Worm (Caenorhabditis elegans): ENCODE results near the gene nhr-255.

Gene nhr-255

ce11 chrX:15709594-15709993 lies 32.8 kb upstream of the nhr-255 start (continued):
- TF ChIP-seq hmg-1.1 (GFP tag; IDR thresholded peaks at IDR 0.05) (no peak), arid-1 (GFP tag; conservative IDR thresholded peaks at IDR 0.05) (no peak), ctbp-1 (GFP tag; IDR thresholded peaks at IDR 0.05) (no peak), nhr-10 (tag; optimal IDR thresholded peaks at IDR 0.05) (peak; percentile 89), madf-5 (GFP tag; IDR thresholded peaks at IDR 0.05) (no peak), ZK337.2 (GFP tag; IDR thresholded peaks at IDR 0.05) (no peak), ceh-20 (GFP tag; IDR thresholded peaks at IDR 0.05) (no peak)

DNA sequence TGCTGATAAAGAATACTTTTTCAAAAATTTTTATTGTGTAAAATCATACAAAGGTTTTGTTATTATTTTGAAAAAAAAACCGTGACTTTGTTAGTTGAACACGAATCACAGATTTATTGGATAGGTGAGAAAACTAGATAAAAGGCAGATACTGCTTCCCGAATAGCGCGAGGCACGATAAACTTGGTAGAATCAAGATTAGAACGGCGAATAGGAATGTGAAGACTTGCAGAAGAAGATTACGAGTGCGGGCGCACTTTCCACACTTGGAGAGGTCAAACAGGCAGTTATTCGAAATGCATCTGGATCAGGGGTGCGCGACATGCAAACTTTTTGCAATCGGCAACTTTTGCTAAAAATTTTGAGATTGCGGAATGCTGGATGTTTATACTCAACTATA lies 29.2 kb upstream of the nhr-255 start:
- no peak for TF ChIP-seq aha-1 (tag)
- no peak for TF ChIP-seq dmd-8 (GFP tag; IDR thresholded peaks at IDR 0.05)
- TF ChIP-seq arid-1 (GFP tag; conservative IDR thresholded peaks at IDR 0.05), result no peak
- TF ChIP-seq nhr-25 (tag; optimal IDR thresholded peaks at IDR 0.05; ENCODE audit: borderline replicate concordance, insufficient read depth), result no peak
- TF ChIP-seq madf-5 (GFP tag; IDR thresholded peaks at IDR 0.05), result no peak
- TF ChIP-seq daf-19 (GFP tag; conservative IDR thresholded peaks at IDR 0.05), result no peak
- TF ChIP-seq madf-9 (GFP tag; conservative IDR thresholded peaks at IDR 0.05), result no peak
- TF ChIP-seq lin-1 (GFP tag; IDR thresholded peaks at IDR 0.05), result no peak

- TF ChIP-seq daf-12 (tag; optimal IDR thresholded peaks at IDR 0.05), result no peak
- TF ChIP-seq aha-1 (tag), result peak; percentile 85
- no peak for TF ChIP-seq R02D3.7 (tag; optimal IDR thresholded peaks at IDR 0.05)
- no peak for TF ChIP-seq php-3 (GFP tag; IDR thresholded peaks at IDR 0.05)
- no peak for TF ChIP-seq hlh-11 (tag; optimal IDR thresholded peaks at IDR 0.05)
- no peak for TF ChIP-seq lin-29 (GFP tag; IDR thresholded peaks at IDR 0.05)
- TF ChIP-seq mes-2 (tag; optimal IDR thresholded peaks at IDR 0.05; ENCODE audit: poor library complexity, severe bottlenecking), result no peak
- no peak for TF ChIP-seq nhr-28 (tag; optimal IDR thresholded peaks at IDR 0.05)
- no peak for TF ChIP-seq nhr-42 (GFP tag; IDR thresholded peaks at IDR 0.05)
- no peak for TF ChIP-seq F37D6.2 (tag; optimal IDR thresholded peaks at IDR 0.05)
- no peak for TF ChIP-seq lir-3 (tag; optimal IDR thresholded peaks at IDR 0.05)
- TF ChIP-seq snpc-1.2 (GFP tag; IDR thresholded peaks at IDR 0.05), result peak; percentile 62; the same call in 1 of the 2 replicates
- TF ChIP-seq pqm-1 (tag; optimal IDR thresholded peaks at IDR 0.05), result no peak
- no peak for TF ChIP-seq T26A8.4 (GFP tag; IDR thresholded peaks at IDR 0.05)
- TF ChIP-seq egl-43 (GFP tag; IDR thresholded peaks at IDR 0.05), result peak; percentile 53; the same call in 1 of the 2 replicates
Observed at ce11 chrX:15716971-15717370, 25.4 kb upstream of the nhr-255 start.

DNA sequence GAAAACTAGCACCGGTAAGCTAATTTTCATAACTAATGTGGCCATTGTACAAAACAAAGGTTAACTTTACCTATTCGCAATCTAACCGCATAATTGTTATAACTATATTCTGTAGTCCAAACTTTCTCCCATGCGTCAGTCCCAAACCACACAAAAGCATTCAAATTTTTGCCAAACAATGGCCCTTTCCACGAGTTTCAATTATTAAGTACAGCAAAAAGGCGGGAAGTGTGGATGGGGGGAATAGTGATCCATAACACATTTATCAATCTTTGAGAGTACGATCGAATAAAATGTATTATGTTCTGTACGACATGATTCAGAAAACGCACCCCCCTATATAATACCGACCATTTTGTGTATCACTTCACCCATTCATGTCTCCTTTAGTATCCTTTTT lies 24.1 kb upstream of the nhr-255 start, which contains the start of gene ZK662.6:
ZK662.6 (plus strand) TSS at position 301 of the 400 bp plus-strand sequence.
- TF ChIP-seq ZK337.2 (GFP tag; IDR thresholded peaks at IDR 0.05) (no peak), unc-62 (GFP tag; optimal IDR thresholded peaks at IDR 0.05 in 1 of 2) (peak in 1 of 2 experiments; percentile 47), unc-62 (tag; optimal IDR thresholded peaks at IDR 0.05) (no peak), daf-12 (tag; optimal IDR thresholded peaks at IDR 0.05) (no peak), nhr-10 (tag; optimal IDR thresholded peaks at IDR 0.05) (no peak), nhr-102 (tag; optimal IDR thresholded peaks at IDR 0.05) (no peak)

- TF ChIP-seq egl-27 (tag; optimal IDR thresholded peaks at IDR 0.05), result no peak
- no peak for TF ChIP-seq ZK337.2 (GFP tag; IDR thresholded peaks at IDR 0.05)
- no peak for TF ChIP-seq dve-1 (tag; optimal IDR thresholded peaks at IDR 0.05; ENCODE audit: insufficient read depth)
- no peak for TF ChIP-seq daf-8 (GFP tag; IDR thresholded peaks at IDR 0.05)
Observed at ce11 chrX:15721346-15721745, 21.1 kb upstream of the nhr-255 start, which contains the start of gene ZK662.5. Gene ZK662.5 (plus strand): TSS chrX:15721646.
